Worm (Caenorhabditis elegans): ENCODE measurements around the gene R08C7.4.
A peak's percentile ranks its signal among the peaks of the same experiment; 100 is the strongest.

R08C7.4 gene

ce11 chrIV:4463132-4463531 lies 28.3 kb downstream of the R08C7.4 start, which contains the start of gene M01H9.2:
M01H9.2 (minus strand) TSS chrIV:4463232.
- TF ChIP-seq ceh-88 (GFP tag; IDR thresholded peaks at IDR 0.05) (no peak), mab-9 (GFP tag; IDR thresholded peaks at IDR 0.05) (no peak), sptf-1 (tag; optimal IDR thresholded peaks at IDR 0.05) (no peak), nhr-11 (tag; optimal IDR thresholded peaks at IDR 0.05) (no peak), ces-1 (GFP tag; optimal IDR thresholded peaks at IDR 0.05) (no peak), aly-2 (tag; optimal IDR thresholded peaks at IDR 0.05) (no peak), pag-3 (tag; optimal IDR thresholded peaks at IDR 0.05; ENCODE audit: borderline replicate concordance, insufficient read depth) (no peak), fos-1 (tag; optimal IDR thresholded peaks at IDR 0.05) (no peak), unc-130 (tag; optimal IDR thresholded peaks at IDR 0.05) (no peak), mef-2 (tag; optimal IDR thresholded peaks at IDR 0.05) (no peak), vab-15 (tag; optimal IDR thresholded peaks at IDR 0.05) (no peak), nhr-90 (tag; optimal IDR thresholded peaks at IDR 0.05; ENCODE audit: poor library complexity) (no peak), zip-4 (GFP tag; optimal IDR thresholded peaks at IDR 0.05) (no peak), egl-13 (tag; optimal IDR thresholded peaks at IDR 0.05) (no peak), nhr-237 (tag; optimal IDR thresholded peaks at IDR 0.05) (no peak), Y116A8C.19 (tag; optimal IDR thresholded peaks at IDR 0.05; ENCODE audit: borderline replicate concordance) (no peak), nhr-71 (tag; optimal IDR thresholded peaks at IDR 0.05) (no peak)

ce11 chrIV:4465184-4465583 lies 30.4 kb downstream of the R08C7.4 start, which contains the start of gene M01H9.5:
M01H9.5 (plus strand) TSS chrIV:4465484.
- TF ChIP-seq alr-1 (tag; optimal IDR thresholded peaks at IDR 0.05; ENCODE audit: borderline replicate concordance): no peak
- no peak for TF ChIP-seq xbp-1 (tag; optimal IDR thresholded peaks at IDR 0.05)
- TF ChIP-seq nhr-85 (tag): no peak
- TF ChIP-seq fkh-10 (GFP tag; optimal IDR thresholded peaks at IDR 0.05): no peak
- TF ChIP-seq lin-35 (GFP tag; optimal IDR thresholded peaks at IDR 0.05): no peak

- TF ChIP-seq nhr-85 (tag): peak; percentile 50
- TF ChIP-seq pax-3 (tag; optimal IDR thresholded peaks at IDR 0.05): peak; percentile 28
- peak; percentile 30 for TF ChIP-seq elt-2 (tag; optimal IDR thresholded peaks at IDR 0.05)
- TF ChIP-seq nhr-20 (tag; optimal IDR thresholded peaks at IDR 0.05): peak; percentile 20
- peak; percentile 29 for TF ChIP-seq nhr-19 (GFP tag; conservative IDR thresholded peaks at IDR 0.05)
- TF ChIP-seq swsn-7 (tag; optimal IDR thresholded peaks at IDR 0.05): peak; percentile 19
- TF ChIP-seq C16A3.4 (tag; optimal IDR thresholded peaks at IDR 0.05): peak; percentile 1
- no peak for TF ChIP-seq unc-30 (tag; optimal IDR thresholded peaks at IDR 0.05)
- TF ChIP-seq ceh-8 (GFP tag; optimal IDR thresholded peaks at IDR 0.05): peak; percentile 7
- peak; percentile 42 for TF ChIP-seq sup-37 (GFP tag; optimal IDR thresholded peaks at IDR 0.05)
- TF ChIP-seq unc-98 (GFP tag; IDR thresholded peaks at IDR 0.05): no peak
- TF ChIP-seq vab-15 (tag; optimal IDR thresholded peaks at IDR 0.05): no peak
- no peak for TF ChIP-seq isw-1 (GFP tag; IDR thresholded peaks at IDR 0.05)
- TF ChIP-seq sptf-1 (tag; optimal IDR thresholded peaks at IDR 0.05): no peak
- no peak for TF ChIP-seq aly-2 (tag; optimal IDR thresholded peaks at IDR 0.05)
- no peak for TF ChIP-seq egl-13 (tag; optimal IDR thresholded peaks at IDR 0.05)
- TF ChIP-seq fkh-8 (tag; optimal IDR thresholded peaks at IDR 0.05): peak; percentile 24
- no peak for TF ChIP-seq dpl-1 (GFP tag; optimal IDR thresholded peaks at IDR 0.05)
- no peak for TF ChIP-seq alr-1 (tag; optimal IDR thresholded peaks at IDR 0.05; ENCODE audit: borderline replicate concordance)
- peak; percentile 56 for TF ChIP-seq nhr-90 (tag; optimal IDR thresholded peaks at IDR 0.05; ENCODE audit: poor library complexity)
- peak in 1 of 2 experiments; percentile 11 for TF ChIP-seq ztf-11 (tag; optimal IDR thresholded peaks at IDR 0.05)
- TF ChIP-seq nhr-71 (tag; optimal IDR thresholded peaks at IDR 0.05): peak; percentile 56
- TF ChIP-seq lin-14 (GFP tag; optimal IDR thresholded peaks at IDR 0.05): peak; percentile 38
- peak; percentile 17 for TF ChIP-seq tbx-2 (tag; optimal IDR thresholded peaks at IDR 0.05)
- no peak for TF ChIP-seq pqm-1 (tag; optimal IDR thresholded peaks at IDR 0.05)
- TF ChIP-seq skn-1 (tag; optimal IDR thresholded peaks at IDR 0.05): no peak
- TF ChIP-seq snu-23 (GFP tag; optimal IDR thresholded peaks at IDR 0.05): peak; percentile 46
- TF ChIP-seq ama-1 (optimal IDR thresholded peaks at IDR 0.05): peak; percentile 95
- no peak for TF ChIP-seq ceh-82 (tag; optimal IDR thresholded peaks at IDR 0.05)
- TF ChIP-seq ztf-4 (tag; optimal IDR thresholded peaks at IDR 0.05): peak; percentile 39
- TF ChIP-seq C04F5.9 (tag; optimal IDR thresholded peaks at IDR 0.05): no peak
- TF ChIP-seq nhr-47 (tag; optimal IDR thresholded peaks at IDR 0.05): peak; percentile 33
- no peak for TF ChIP-seq ceh-63 (GFP tag; optimal IDR thresholded peaks at IDR 0.05)
- TF ChIP-seq ceh-88 (GFP tag; IDR thresholded peaks at IDR 0.05): 0 out of 2 replicates have a peak, but pooled peaks have one; percentile 51
Observed at ce11 chrIV:4468046-4468727, 33.4 kb downstream of the R08C7.4 start.
